Worm (Caenorhabditis elegans) whole organism, young adult: ENCODE data around the gene prx-19.

Experiments
- Y95B8A.8 ChIP-seq: fragments of 200-800 bp; sonication (Bioruptor generic); IDR thresholded peaks from 2 replicates; pipeline ENCODE4 v1.3.6; 2022; ENCODE audit warnings: missing genetic modification reagents, missing genetic modification characterization, missing compliant biosample characterization
- ama-1 ChIP-seq, 3 experiments: fragments of 150-350 bp in 1 of 3; sonication (generic microtip) in 2 of 3; optimal IDR thresholded peaks; 2 replicates each; lab custom pipeline; 2014 to 2018; ENCODE audit warnings: missing biosample characterization in 2 of 3, missing genetic modification characterization in 2 of 3, missing genetic modification reagents in 2 of 3
- attf-5 ChIP-seq: fragments of 200-800 bp; sonication (Bioruptor generic); optimal IDR thresholded peaks from 2 replicates; lab custom pipeline; 2018; ENCODE audit warnings: mild to moderate bottlenecking, missing genetic modification characterization, missing compliant biosample characterization
- ccch-3 ChIP-seq: fragments of 200-800 bp; sonication (Bioruptor generic); optimal IDR thresholded peaks from 2 replicates; lab custom pipeline; 2018; ENCODE audit warnings: mild to moderate bottlenecking, missing genetic modification characterization, missing compliant biosample characterization
- ceh-79 ChIP-seq: sonication (generic microtip); optimal IDR thresholded peaks from 2 replicates; lab custom pipeline; 2017; ENCODE audit warnings: mild to moderate bottlenecking, missing genetic modification characterization, missing compliant biosample characterization
- efl-1 ChIP-seq: fragments of 150-350 bp; optimal IDR thresholded peaks from 2 replicates; lab custom pipeline; 2014; ENCODE audit warnings: missing biosample characterization, missing genetic modification reagents, missing genetic modification characterization
- lin-35 ChIP-seq, 3 experiments: fragments of 150-350 bp in 2 of 3; sonication (generic microtip) in 1 of 3; optimal IDR thresholded peaks; 2 replicates each; lab custom pipeline; 2014 to 2018; ENCODE audit warnings: missing biosample characterization in 3 of 3, missing genetic modification characterization in 3 of 3, missing genetic modification reagents in 3 of 3
- lin-54 ChIP-seq: fragments of 200-800 bp; sonication (Bioruptor generic); optimal IDR thresholded peaks from 2 replicates; lab custom pipeline; 2018; ENCODE audit warnings: mild to moderate bottlenecking, missing genetic modification characterization, missing compliant biosample characterization
- snpc-4 ChIP-seq, 5 experiments: fragments of 150-350 bp in 1 of 5; sonication (generic microtip) in 4 of 5; optimal IDR thresholded peaks; 2 replicates each; lab custom pipeline; 2014 to 2018; ENCODE audit warnings: missing genetic modification characterization in 5 of 5, missing biosample characterization in 3 of 5, antibody characterized with exemption in 2 of 5, mild to moderate bottlenecking in 2 of 5, missing compliant biosample characterization in 2 of 5, missing genotype in 2 of 5, moderate library complexity in 2 of 5, missing genetic modification reagents in 1 of 5
- unc-62 ChIP-seq: fragments of 150-350 bp; optimal IDR thresholded peaks from 2 replicates; lab custom pipeline; 2014; ENCODE audit warnings: missing biosample characterization, missing genetic modification reagents, missing genetic modification characterization
- zfh-2 ChIP-seq: fragments of 200-800 bp; sonication (Bioruptor generic); conservative IDR thresholded peaks from 2 replicates; pipeline ENCODE4 v1.3.6; 2022; ENCODE audit warnings: missing genetic modification reagents, missing genetic modification characterization, missing compliant biosample characterization

ce11 chrIII:8779912-8780311 lies 29.2 kb downstream of the prx-19 start, which contains the start of gene K02D10.4:
- no peak for TF ChIP-seq snpc-4 (GFP tag; optimal IDR thresholded peaks at IDR 0.05; lab: Kevin White, UChicago)
- TF ChIP-seq snpc-4 (tag; optimal IDR thresholded peaks at IDR 0.05; lab: Kevin White, UChicago), result no peak
- no peak for TF ChIP-seq unc-62 (GFP tag; lab: Kevin White, UChicago)
- TF ChIP-seq lin-35 (GFP tag; optimal IDR thresholded peaks at IDR 0.05; lab: Kevin White, UChicago), result no peak
- no peak for TF ChIP-seq zfh-2 (GFP tag; lab: Robert Waterston, UW)
- TF ChIP-seq ceh-79 (tag; lab: Kevin White, UChicago), result no peak
- TF ChIP-seq Y95B8A.8 (GFP tag; lab: Robert Waterston, UW), result no peak
- TF ChIP-seq ama-1 (optimal IDR thresholded peaks at IDR 0.05; lab: Kevin White, UChicago), result no peak
- no peak for TF ChIP-seq ama-1 (GFP tag; optimal IDR thresholded peaks at IDR 0.05; lab: Kevin White, UChicago)
- TF ChIP-seq ccch-3 (GFP tag; lab: Kevin White, UChicago), result no peak
- no peak for TF ChIP-seq attf-5 (GFP tag; lab: Kevin White, UChicago)
- TF ChIP-seq efl-1 (GFP tag; lab: Kevin White, UChicago), result no peak
- TF ChIP-seq lin-54, result no peak
